Fruit fly (Drosophila melanogaster) whole organism, embryonic: ENCODE results near the gene Nprl3.

Experiments used
- B-H2 ChIP-seq: fragments of 200-800 bp; sonication (Bioruptor generic); optimal IDR thresholded peaks from 2 replicates; lab custom pipeline; 2018; ENCODE audit warnings: missing biosample characterization, mild to moderate bottlenecking, missing genetic modification characterization
- CG10321 ChIP-seq: fragments of 200-800 bp; sonication (Bioruptor generic); IDR thresholded peaks from 2 replicates; pipeline ENCODE4 v1.3.6; 2022; ENCODE audit warnings: missing biosample characterization, missing genetic modification characterization
- CG10565 ChIP-seq: fragments of 200-800 bp; sonication (Bioruptor generic); optimal IDR thresholded peaks from 3 replicates; lab custom pipeline; 2016; ENCODE audit warnings: missing biosample characterization, mild to moderate bottlenecking, missing genetic modification characterization
- CG13287 ChIP-seq: fragments of 200-800 bp; sonication (Bioruptor generic); IDR thresholded peaks from 2 replicates; pipeline ENCODE4 v1.3.6; 2022; ENCODE audit warnings: missing biosample characterization, missing genetic modification characterization; ENCODE audit not compliant: partially characterized antibody
- CG14014 ChIP-seq: fragments of 200-800 bp; sonication (Bioruptor generic); IDR thresholded peaks from 2 replicates; pipeline ENCODE4 v1.3.6; 2022; ENCODE audit warnings: missing biosample characterization, missing genetic modification characterization
- CG17568 ChIP-seq: fragments of 200-800 bp; sonication (Bioruptor generic); optimal IDR thresholded peaks from 2 replicates; lab custom pipeline; 2018; ENCODE audit warnings: missing biosample characterization, mild to moderate bottlenecking, missing genetic modification characterization, moderate library complexity
- CG17912 ChIP-seq: fragments of 200-800 bp; sonication (Bioruptor generic); optimal IDR thresholded peaks from 2 replicates; lab custom pipeline; 2018; ENCODE audit warnings: missing biosample characterization, mild to moderate bottlenecking, missing genetic modification characterization
- CG18476 ChIP-seq: fragments of 200-800 bp; sonication (Bioruptor generic); optimal IDR thresholded peaks from 2 replicates; lab custom pipeline; 2016; ENCODE audit warnings: missing biosample characterization, mild to moderate bottlenecking, missing genetic modification characterization
- CG2712 ChIP-seq: fragments of 200-800 bp; optimal IDR thresholded peaks from 3 replicates; lab custom pipeline; 2019; ENCODE audit warnings: missing biosample characterization, mild to moderate bottlenecking, missing genetic modification characterization, moderate library complexity
- CG3163 ChIP-seq: fragments of 200-800 bp; sonication (Bioruptor generic); optimal IDR thresholded peaks from 3 replicates; lab custom pipeline; 2016; ENCODE audit warnings: missing biosample characterization, missing genetic modification characterization
- CG3995 ChIP-seq: fragments of 200-800 bp; sonication (Bioruptor generic); optimal IDR thresholded peaks from 3 replicates; lab custom pipeline; 2016; ENCODE audit warnings: missing biosample characterization, missing genetic modification characterization
- CG42726 ChIP-seq: fragments of 200-800 bp; sonication (Bioruptor generic); IDR thresholded peaks from 2 replicates; pipeline ENCODE4 v1.3.6; 2022; ENCODE audit warnings: missing biosample characterization, missing genetic modification characterization; ENCODE audit not compliant: partially characterized antibody
- CG6689 ChIP-seq: fragments of 200-800 bp; sonication (Bioruptor generic); IDR thresholded peaks from 2 replicates; pipeline ENCODE4 v1.3.6; 2022; ENCODE audit warnings: missing biosample characterization, missing genetic modification characterization
- CG6765 ChIP-seq: fragments of 200-800 bp; sonication (Bioruptor generic); optimal IDR thresholded peaks from 3 replicates; lab custom pipeline; 2017; ENCODE audit warnings: missing biosample characterization, mild to moderate bottlenecking, missing genetic modification characterization
- CG6813 ChIP-seq: fragments of 200-800 bp; sonication (Bioruptor generic); optimal IDR thresholded peaks from 2 replicates; lab custom pipeline; 2017; ENCODE audit warnings: missing biosample characterization, missing genetic modification characterization, mild to moderate bottlenecking, moderate library complexity, missing genetic modification reagents
- CG8089 ChIP-seq: fragments of 200-800 bp; sonication (Bioruptor generic); optimal IDR thresholded peaks from 3 replicates; lab custom pipeline; 2016; ENCODE audit warnings: missing biosample characterization, missing genetic modification characterization
- CG8290 ChIP-seq, 3 experiments: fragments of 200-800 bp; sonication (Bioruptor generic); optimal IDR thresholded peaks; 2 replicates each; lab custom pipeline; 2016 to 2019; ENCODE audit warnings: missing biosample characterization in 3 of 3, missing genetic modification characterization in 3 of 3, mild to moderate bottlenecking in 2 of 3, moderate library complexity in 1 of 3
- CG9727 ChIP-seq: fragments of 200-800 bp; sonication (Bioruptor generic); optimal IDR thresholded peaks from 3 replicates; lab custom pipeline; 2017; ENCODE audit warnings: missing biosample characterization, mild to moderate bottlenecking, missing genetic modification characterization
- Dek ChIP-seq: fragments of 200-800 bp; sonication (Bioruptor generic); optimal IDR thresholded peaks from 3 replicates; lab custom pipeline; 2019; ENCODE audit warnings: missing biosample characterization, mild to moderate bottlenecking, missing genetic modification characterization, moderate library complexity
- Dip2 ChIP-seq: fragments of 200-800 bp; sonication (Bioruptor generic); IDR thresholded peaks from 2 replicates; pipeline ENCODE4 v1.3.6; 2022; ENCODE audit warnings: missing biosample characterization, missing genetic modification characterization
- Dref ChIP-seq: fragments of 200-800 bp; sonication (Bioruptor generic); IDR thresholded peaks from 2 replicates; pipeline ENCODE4 v1.3.6; 2022; ENCODE audit warnings: missing biosample characterization, missing genetic modification characterization
- Eip74EF ChIP-seq, 2 experiments: fragments of 200-800 bp in 1 of 2; fragments of >200 bp in 1 of 2; sonication (Bioruptor generic) in 1 of 2; optimal IDR thresholded peaks; 2 replicates each; lab custom pipeline; 2017 to 2019; ENCODE audit warnings: missing biosample characterization in 2 of 2, missing genetic modification characterization in 2 of 2, mild to moderate bottlenecking in 1 of 2, moderate library complexity in 1 of 2
- Fer1 ChIP-seq: fragments of 200-800 bp; sonication (Bioruptor generic); optimal IDR thresholded peaks from 2 replicates; lab custom pipeline; 2017; ENCODE audit warnings: missing biosample characterization, mild to moderate bottlenecking, missing genetic modification characterization
- HLH3B ChIP-seq: fragments of 200-800 bp; sonication (Bioruptor generic); IDR thresholded peaks from 2 replicates; pipeline ENCODE4 v1.3.6; 2022; ENCODE audit warnings: missing biosample characterization, missing genetic modification characterization
- Hey ChIP-seq: fragments of 200-800 bp; sonication (Bioruptor generic); optimal IDR thresholded peaks from 3 replicates; lab custom pipeline; 2018; ENCODE audit warnings: missing biosample characterization, mild to moderate bottlenecking, missing genetic modification characterization
- Lhr ChIP-seq: fragments of 200-800 bp; sonication (Bioruptor generic); optimal IDR thresholded peaks from 3 replicates; lab custom pipeline; 2017; ENCODE audit warnings: mild to moderate bottlenecking, missing biosample characterization, missing genetic modification reagents, missing genetic modification characterization
- MESR4 ChIP-seq: fragments of 200-800 bp; sonication (Bioruptor generic); optimal IDR thresholded peaks from 2 replicates; lab custom pipeline; 2018; ENCODE audit warnings: missing biosample characterization, mild to moderate bottlenecking, missing genetic modification characterization, moderate library complexity
- Myb ChIP-seq: fragments of 200-800 bp; sonication (Bioruptor generic); optimal IDR thresholded peaks from 2 replicates; lab custom pipeline; 2016; ENCODE audit warnings: missing biosample characterization, missing genetic modification characterization
- Scr ChIP-seq: fragments of 200-800 bp; sonication (Bioruptor generic); IDR thresholded peaks from 2 replicates; pipeline ENCODE4 v1.3.6; 2022; ENCODE audit warnings: missing biosample characterization, missing genetic modification characterization; ENCODE audit not compliant: partially characterized antibody
- Sin3A ChIP-seq: fragments of >200 bp; optimal IDR thresholded peaks from 2 replicates; lab custom pipeline; 2018
- Sox102F ChIP-seq: fragments of 200-800 bp; sonication (Bioruptor generic); optimal IDR thresholded peaks from 2 replicates; lab custom pipeline; 2018; ENCODE audit warnings: missing biosample characterization, mild to moderate bottlenecking, missing genetic modification characterization, moderate library complexity
- ash1 ChIP-seq: fragments of 200-800 bp; sonication (Bioruptor generic); optimal IDR thresholded peaks from 2 replicates; lab custom pipeline; 2018; ENCODE audit warnings: missing biosample characterization, mild to moderate bottlenecking, missing genetic modification characterization
- bbx ChIP-seq: fragments of 200-800 bp; sonication (Bioruptor generic); IDR thresholded peaks from 2 replicates; pipeline ENCODE4 v1.3.6; 2022; ENCODE audit warnings: missing biosample characterization, missing genetic modification characterization; ENCODE audit not compliant: partially characterized antibody
- chinmo ChIP-seq: fragments of 200-800 bp; sonication (Bioruptor generic); IDR thresholded peaks from 4 replicates; pipeline ENCODE4 v1.3.6; 2022; ENCODE audit warnings: missing biosample characterization, missing genetic modification characterization; ENCODE audit not compliant: partially characterized antibody
- crp ChIP-seq, 2 experiments: fragments of 200-800 bp; sonication (Bioruptor generic); optimal IDR thresholded peaks; 2 replicates in 1 of 2; 3 replicates in 1 of 2; lab custom pipeline; 2017; ENCODE audit warnings: missing biosample characterization in 2 of 2, missing genetic modification characterization in 2 of 2, mild to moderate bottlenecking in 1 of 2, moderate library complexity in 1 of 2
- cwo ChIP-seq: fragments of 200-800 bp; sonication (Bioruptor generic); optimal IDR thresholded peaks from 3 replicates; lab custom pipeline; 2017; ENCODE audit warnings: missing biosample characterization, missing genetic modification characterization, mild to moderate bottlenecking, moderate library complexity, missing genetic modification reagents
- dm ChIP-seq: fragments of 200-800 bp; sonication (Bioruptor generic); optimal IDR thresholded peaks from 3 replicates; lab custom pipeline; 2016; ENCODE audit warnings: missing biosample characterization, missing genetic modification characterization
- dmrt99B ChIP-seq: fragments of 200-800 bp; sonication (Bioruptor generic); optimal IDR thresholded peaks from 2 replicates; lab custom pipeline; 2018; ENCODE audit warnings: missing biosample characterization, mild to moderate bottlenecking, missing genetic modification characterization, moderate library complexity
- emc ChIP-seq: fragments of 200-800 bp; sonication (Bioruptor generic); optimal IDR thresholded peaks from 2 replicates; lab custom pipeline; 2016; ENCODE audit warnings: missing biosample characterization, missing genetic modification characterization
- fd96Cb ChIP-seq: fragments of 200-800 bp; sonication (Bioruptor generic); optimal IDR thresholded peaks from 2 replicates; lab custom pipeline; 2018; ENCODE audit warnings: missing biosample characterization, mild to moderate bottlenecking, missing genetic modification characterization, moderate library complexity
- jigr1 ChIP-seq: fragments of 200-800 bp; sonication (Bioruptor generic); IDR thresholded peaks from 3 replicates; pipeline ENCODE4 v1.3.6; 2022; ENCODE audit warnings: missing biosample characterization, missing genetic modification characterization
- ken ChIP-seq: fragments of 200-800 bp; sonication (Bioruptor generic); IDR thresholded peaks from 3 replicates; pipeline ENCODE4 v1.3.6; 2022; ENCODE audit warnings: missing biosample characterization, missing genetic modification characterization
- lilli ChIP-seq: fragments of 200-800 bp; sonication (Bioruptor generic); optimal IDR thresholded peaks from 3 replicates; lab custom pipeline; 2016; ENCODE audit warnings: missing biosample characterization, missing genetic modification characterization
- luna ChIP-seq: fragments of 200-800 bp; sonication (Bioruptor generic); optimal IDR thresholded peaks from 2 replicates; lab custom pipeline; 2016; ENCODE audit warnings: missing biosample characterization, missing genetic modification characterization
- psq ChIP-seq: fragments of 200-800 bp; sonication (Bioruptor generic); optimal IDR thresholded peaks from 2 replicates; lab custom pipeline; 2017; ENCODE audit warnings: missing biosample characterization, missing genetic modification characterization
- seq ChIP-seq: fragments of 200-800 bp; sonication (Bioruptor generic); IDR thresholded peaks from 2 replicates; pipeline ENCODE4 v1.3.6; 2022; ENCODE audit warnings: missing biosample characterization, missing genetic modification characterization
- shn ChIP-seq: fragments of 200-800 bp; sonication (Bioruptor generic); optimal IDR thresholded peaks from 3 replicates; lab custom pipeline; 2016; ENCODE audit warnings: missing biosample characterization, missing genetic modification characterization
- sna ChIP-seq: fragments of 200-800 bp; sonication (Bioruptor generic); IDR thresholded peaks from 2 replicates; pipeline ENCODE4 v1.3.6; 2022; ENCODE audit warnings: missing biosample characterization, missing genetic modification characterization; ENCODE audit not compliant: partially characterized antibody
- trem ChIP-seq: fragments of 200-800 bp; optimal IDR thresholded peaks from 3 replicates; lab custom pipeline; 2019; ENCODE audit warnings: missing biosample characterization, mild to moderate bottlenecking, missing genetic modification characterization, moderate library complexity

Nprl3 gene

DNA sequence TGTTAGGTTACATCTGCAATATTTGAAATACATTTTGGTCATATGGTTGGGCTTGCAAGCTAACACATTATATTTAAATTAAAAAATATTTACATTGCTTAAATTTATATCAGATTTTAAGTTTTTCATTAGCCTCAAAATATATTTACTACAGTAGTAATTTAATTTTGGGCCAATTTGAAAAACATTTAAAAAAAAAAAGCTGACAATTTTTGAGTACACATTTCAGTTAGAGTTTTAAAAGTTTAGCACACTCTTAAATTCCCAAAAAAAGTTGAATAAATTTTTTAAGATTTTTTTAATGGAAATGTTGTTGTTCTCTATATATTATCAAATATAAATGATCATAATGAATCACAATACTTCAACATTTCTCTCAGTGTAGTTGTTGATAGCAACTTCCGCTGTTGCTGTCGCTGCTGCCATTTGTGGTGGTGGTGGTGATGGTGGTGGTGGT, 44.4 kb downstream of the Nprl3 start (continued):
- TF ChIP-seq Dip2 (GFP tag; lab: Robert Waterston, UW) (no peak), fd96Cb (peak; percentile 87), CG14014 (no peak), CG9727 (GFP tag; lab: Kevin White, UChicago) (peak; percentile 89), Scr (GFP tag; lab: Robert Waterston, UW) (no peak), CG42726 (no peak), CG18476 (GFP tag; lab: Kevin White, UChicago) (peak; percentile 41), sna (no peak), psq (GFP tag; lab: Kevin White, UChicago) (peak; percentile 45), CG3995 (no peak), HLH3B (peak; percentile 26; the same call in 1 of the 2 replicates), Dref (GFP tag; lab: Robert Waterston, UW) (no peak), Sox102F (GFP tag; lab: Kevin White, UChicago) (peak; percentile 90), luna (GFP tag; lab: Kevin White, UChicago) (no peak), shn (no peak), B-H2 (GFP tag; lab: Kevin White, UChicago) (no peak), CG8089 (GFP tag; lab: Kevin White, UChicago) (no peak), CG17912 (GFP tag; lab: Kevin White, UChicago) (no peak), cwo (peak; percentile 54), Myb (GFP tag; lab: Kevin White, UChicago) (no peak), MESR4 (GFP tag; lab: Kevin White, UChicago) (no peak), bbx (GFP tag; lab: Robert Waterston, UW) (no peak), CG3163 (GFP tag; lab: Kevin White, UChicago) (no peak), CG13287 (GFP tag; lab: Robert Waterston, UW) (no peak), Sin3A (lab: Kevin White, UChicago) (no peak), jigr1 (peak; percentile 39; the same call in 1 of the 3 replicates), CG17568 (GFP tag; lab: Kevin White, UChicago) (no peak), ash1 (no peak), crp (GFP tag; optimal IDR thresholded peaks at IDR 0.05; lab: Kevin White, UChicago) (peak in 1 of 2 experiments; percentile 22), CG10321 (GFP tag; lab: Robert Waterston, UW) (no peak), lilli (GFP tag; lab: Kevin White, UChicago) (peak; percentile 4), CG10565 (GFP tag; lab: Kevin White, UChicago) (peak; percentile 4), Hey (tag; lab: Kevin White, UChicago) (no peak), CG2712 (tag; lab: Kevin White, UChicago) (peak; percentile 81), CG6689 (GFP tag; lab: Robert Waterston, UW) (peak; percentile 75), Eip74EF (GFP tag; optimal IDR thresholded peaks at IDR 0.05; lab: Kevin White, UChicago) (peak in 1 of 2 experiments; percentile 70), Dek (peak; percentile 42), Lhr (peak; percentile 1), chinmo (no peak), seq (GFP tag; lab: Robert Waterston, UW) (peak; percentile 41; the same call in 1 of the 2 replicates), dm (peak; percentile 16), CG6813 (GFP tag; lab: Kevin White, UChicago) (peak; percentile 48), Fer1 (GFP tag; lab: Kevin White, UChicago) (peak; percentile 46), dmrt99B (tag; lab: Kevin White, UChicago) (peak; percentile 84), emc (no peak), trem (tag; lab: Kevin White, UChicago) (peak; percentile 59), CG8290 (GFP tag; optimal IDR thresholded peaks at IDR 0.05; lab: Kevin White, UChicago) (peak; percentile 42), CG8290 (tag; optimal IDR thresholded peaks at IDR 0.05; lab: Kevin White, UChicago) (no peak), ken (GFP tag; lab: Robert Waterston, UW) (no peak), CG6765 (GFP tag; lab: Kevin White, UChicago) (no peak)
